Worm (Caenorhabditis elegans) whole organism, L2 larva: Measurements from ENCODE around the gene K02G10.15.
A peak's percentile ranks its signal among the peaks of the same experiment; 100 is the strongest.

Source experiments
- C34F6.9 ChIP-seq: fragments of 150-350 bp; optimal IDR thresholded peaks from 2 replicates; lab custom pipeline; 2014; ENCODE audit warnings: missing biosample characterization, missing genetic modification characterization
- F13H6.1 ChIP-seq: sonication (generic microtip); optimal IDR thresholded peaks from 2 replicates; lab custom pipeline; 2016; ENCODE audit warnings: missing genetic modification characterization, missing compliant biosample characterization
- R02D3.7 ChIP-seq: fragments of 150-350 bp; optimal IDR thresholded peaks from 2 replicates; lab custom pipeline; 2014; ENCODE audit warnings: missing biosample characterization, missing genetic modification characterization
- Y55F3AM.14 ChIP-seq: fragments of 200-800 bp; sonication (Bioruptor generic); optimal IDR thresholded peaks from 2 replicates; lab custom pipeline; 2018; ENCODE audit warnings: mild to moderate bottlenecking, missing genetic modification characterization, missing compliant biosample characterization
- ZK546.5 ChIP-seq: sonication (generic microtip); optimal IDR thresholded peaks from 2 replicates; lab custom pipeline; 2017; ENCODE audit warnings: missing biosample characterization, missing genetic modification characterization
- alr-1 ChIP-seq: fragments of 150-350 bp; optimal IDR thresholded peaks from 2 replicates; lab custom pipeline; 2014; ENCODE audit warnings: missing biosample characterization, missing genetic modification characterization
- aly-2 ChIP-seq: fragments of 150-350 bp; optimal IDR thresholded peaks from 2 replicates; lab custom pipeline; 2014; ENCODE audit warnings: missing biosample characterization, missing genetic modification characterization
- ama-1 ChIP-seq: fragments of 150-350 bp; optimal IDR thresholded peaks from 2 replicates; lab custom pipeline; 2018; ENCODE audit warnings: inconsistent platforms
- blmp-1 ChIP-seq: sonication (generic microtip); optimal IDR thresholded peaks from 2 replicates; lab custom pipeline; 2017; ENCODE audit warnings: missing genetic modification characterization, mild to moderate bottlenecking, missing compliant biosample characterization, antibody characterized with exemption, moderate library complexity; ENCODE audit not compliant: insufficient read depth
- ceh-16 ChIP-seq: fragments of 150-350 bp; optimal IDR thresholded peaks from 2 replicates; lab custom pipeline; 2014; ENCODE audit warnings: missing biosample characterization, missing genetic modification characterization
- ceh-82 ChIP-seq: fragments of 150-350 bp; optimal IDR thresholded peaks from 2 replicates; lab custom pipeline; 2014; ENCODE audit warnings: missing biosample characterization, missing genetic modification characterization
- crh-2 ChIP-seq: sonication (generic microtip); optimal IDR thresholded peaks from 2 replicates; lab custom pipeline; 2017; ENCODE audit warnings: missing biosample characterization, missing genetic modification characterization
- dmd-4 ChIP-seq: sonication (generic microtip); optimal IDR thresholded peaks from 2 replicates; lab custom pipeline; 2017; ENCODE audit warnings: missing biosample characterization, missing genetic modification characterization
- egl-27 ChIP-seq: sonication (generic microtip); optimal IDR thresholded peaks from 3 replicates; lab custom pipeline; 2017; ENCODE audit warnings: missing biosample characterization, missing genetic modification reagents, missing genetic modification characterization
- elt-1 ChIP-seq: fragments of 150-350 bp; optimal IDR thresholded peaks from 2 replicates; lab custom pipeline; 2014; ENCODE audit warnings: missing biosample characterization, missing genetic modification characterization
- elt-3 ChIP-seq: sonication (generic microtip); optimal IDR thresholded peaks from 2 replicates; lab custom pipeline; 2017; ENCODE audit warnings: missing biosample characterization, missing genetic modification characterization
- fos-1 ChIP-seq: fragments of 150-350 bp; optimal IDR thresholded peaks from 2 replicates; lab custom pipeline; 2014; ENCODE audit warnings: missing biosample characterization, missing genetic modification characterization
- gmeb-1 ChIP-seq: fragments of 150-350 bp; optimal IDR thresholded peaks from 2 replicates; lab custom pipeline; 2014; ENCODE audit warnings: missing biosample characterization, missing genetic modification characterization
- lin-11 ChIP-seq: fragments of 150-350 bp; sonication (generic microtip); optimal IDR thresholded peaks from 2 replicates; lab custom pipeline; 2014; ENCODE audit warnings: missing biosample characterization, missing genetic modification characterization, inconsistent platforms, mixed read lengths
- lin-13 ChIP-seq: fragments of 150-350 bp; optimal IDR thresholded peaks from 2 replicates; lab custom pipeline; 2014; ENCODE audit warnings: missing biosample characterization, missing genetic modification reagents, missing genetic modification characterization
- lin-39 ChIP-seq: fragments of 150-350 bp; optimal IDR thresholded peaks from 2 replicates; lab custom pipeline; 2014; ENCODE audit warnings: missing biosample characterization, missing genetic modification reagents, missing genetic modification characterization
- lsy-2 ChIP-seq, 2 experiments: fragments of 150-350 bp in 1 of 2; sonication (generic microtip) in 1 of 2; optimal IDR thresholded peaks; 2 replicates each; lab custom pipeline; 2014 to 2017; ENCODE audit warnings: missing biosample characterization in 2 of 2, missing genetic modification characterization in 2 of 2
- mab-5 ChIP-seq: fragments of 150-350 bp; optimal IDR thresholded peaks from 2 replicates; lab custom pipeline; 2014; ENCODE audit warnings: missing biosample characterization, missing genetic modification characterization
- mbf-1 ChIP-seq: sonication (generic microtip); optimal IDR thresholded peaks from 2 replicates; lab custom pipeline; 2017; ENCODE audit warnings: missing biosample characterization, missing genetic modification characterization
- mdl-1 ChIP-seq, 2 experiments: fragments of 150-350 bp in 1 of 2; sonication (generic microtip) in 1 of 2; optimal IDR thresholded peaks; 2 replicates each; lab custom pipeline; 2017; ENCODE audit warnings: missing biosample characterization in 2 of 2, missing genetic modification characterization in 2 of 2
- nhr-10 ChIP-seq: sonication (generic microtip); optimal IDR thresholded peaks from 2 replicates; lab custom pipeline; 2017; ENCODE audit warnings: missing biosample characterization, missing genetic modification characterization
- nhr-11 ChIP-seq: fragments of 150-350 bp; optimal IDR thresholded peaks from 2 replicates; lab custom pipeline; 2014; ENCODE audit warnings: missing biosample characterization, missing genetic modification characterization
- nhr-12 ChIP-seq: fragments of 150-350 bp; optimal IDR thresholded peaks from 2 replicates; lab custom pipeline; 2014; ENCODE audit warnings: missing biosample characterization, missing genetic modification characterization
- nhr-129 ChIP-seq: fragments of 150-350 bp; optimal IDR thresholded peaks from 2 replicates; lab custom pipeline; 2014; ENCODE audit warnings: missing biosample characterization, missing genetic modification characterization
- nhr-21 ChIP-seq: fragments of 150-350 bp; optimal IDR thresholded peaks from 2 replicates; lab custom pipeline; 2014; ENCODE audit warnings: missing biosample characterization, missing genetic modification characterization
- nhr-23 ChIP-seq: fragments of 150-350 bp; optimal IDR thresholded peaks from 2 replicates; lab custom pipeline; 2014; ENCODE audit warnings: missing biosample characterization, missing genetic modification reagents, missing genetic modification characterization
- nhr-237 ChIP-seq: fragments of 150-350 bp; optimal IDR thresholded peaks from 2 replicates; lab custom pipeline; 2014; ENCODE audit warnings: missing biosample characterization, missing genetic modification characterization
- nhr-25 ChIP-seq: fragments of 150-350 bp; sonication (generic microtip); optimal IDR thresholded peaks from 3 replicates; lab custom pipeline; 2014; ENCODE audit warnings: missing biosample characterization, missing genetic modification characterization
- nhr-6 ChIP-seq: fragments of 150-350 bp; optimal IDR thresholded peaks from 2 replicates; lab custom pipeline; 2014; ENCODE audit warnings: missing biosample characterization, missing genetic modification characterization
- nhr-77 ChIP-seq: fragments of 150-350 bp; optimal IDR thresholded peaks from 2 replicates; lab custom pipeline; 2014; ENCODE audit warnings: missing biosample characterization, missing genetic modification characterization
- peb-1 ChIP-seq: fragments of 150-350 bp; optimal IDR thresholded peaks from 2 replicates; lab custom pipeline; 2014; ENCODE audit warnings: missing biosample characterization, missing genetic modification characterization
- sem-4 ChIP-seq: fragments of 150-350 bp; optimal IDR thresholded peaks from 2 replicates; lab custom pipeline; 2014; ENCODE audit warnings: missing biosample characterization, missing genetic modification reagents, missing genetic modification characterization
- skn-1 ChIP-seq: sonication (generic microtip); optimal IDR thresholded peaks from 2 replicates; lab custom pipeline; 2017; ENCODE audit warnings: missing biosample characterization, missing genetic modification characterization
- sma-3 ChIP-seq: sonication (generic microtip); optimal IDR thresholded peaks from 2 replicates; lab custom pipeline; 2016; ENCODE audit warnings: missing genetic modification reagents, missing genetic modification characterization, missing compliant biosample characterization
- sma-9 ChIP-seq, 2 experiments: fragments of 150-350 bp in 1 of 2; sonication (generic microtip) in 1 of 2; optimal IDR thresholded peaks; 2 replicates each; lab custom pipeline; 2014 to 2016; ENCODE audit warnings: missing genetic modification characterization in 2 of 2, mild to moderate bottlenecking in 1 of 2, missing biosample characterization in 1 of 2, missing compliant biosample characterization in 1 of 2, missing genetic modification reagents in 1 of 2, moderate library complexity in 1 of 2
- snpc-4 ChIP-seq: fragments of 150-350 bp; optimal IDR thresholded peaks from 2 replicates; lab custom pipeline; 2014; ENCODE audit warnings: missing biosample characterization, missing genetic modification characterization
- unc-39 ChIP-seq: fragments of 150-350 bp; optimal IDR thresholded peaks from 2 replicates; lab custom pipeline; 2014; ENCODE audit warnings: missing biosample characterization, missing genetic modification characterization
- unc-55 ChIP-seq: fragments of 150-350 bp; sonication (generic microtip); optimal IDR thresholded peaks from 3 replicates; lab custom pipeline; 2014; ENCODE audit warnings: missing biosample characterization, missing genetic modification reagents, missing genetic modification characterization
- unc-62 ChIP-seq: fragments of 150-350 bp; optimal IDR thresholded peaks from 2 replicates; lab custom pipeline; 2014; ENCODE audit warnings: missing biosample characterization, missing genetic modification reagents, missing genetic modification characterization
- zag-1 ChIP-seq: fragments of 150-350 bp; optimal IDR thresholded peaks from 2 replicates; lab custom pipeline; 2014; ENCODE audit warnings: missing biosample characterization, missing genetic modification characterization
- ztf-1 ChIP-seq: fragments of 200-800 bp; sonication (Bioruptor generic); conservative IDR thresholded peaks from 2 replicates; pipeline ENCODE4 v1.3.6; 2022; ENCODE audit warnings: missing genetic modification characterization, missing compliant biosample characterization
- ztf-11 ChIP-seq: sonication (generic microtip); optimal IDR thresholded peaks from 2 replicates; lab custom pipeline; 2017; ENCODE audit warnings: missing biosample characterization, missing genetic modification characterization
- ztf-4 ChIP-seq: fragments of 150-350 bp; optimal IDR thresholded peaks from 2 replicates; lab custom pipeline; 2014; ENCODE audit warnings: missing biosample characterization, missing genetic modification characterization

K02G10.15 gene

ce11 chrX:4715107-4715506 is 32.6 kb upstream of the K02G10.15 start, which contains the start of gene rpl-25.1:
Gene rpl-25.1, plus strand, starts transcription at chrX:4715178.
- TF ChIP-seq fos-1 (tag; lab: Kevin White, UChicago): no peak
- TF ChIP-seq gmeb-1 (tag; lab: Kevin White, UChicago): no peak
- TF ChIP-seq unc-39 (tag; lab: Kevin White, UChicago): no peak
- TF ChIP-seq nhr-21 (tag; lab: Kevin White, UChicago): no peak
- no peak for TF ChIP-seq dmd-4 (tag; lab: Kevin White, UChicago)
- no peak for TF ChIP-seq ztf-1 (GFP tag; lab: Robert Waterston, UW)
- no peak for TF ChIP-seq nhr-10 (tag; lab: Kevin White, UChicago)
- TF ChIP-seq ama-1: no peak
- no peak for TF ChIP-seq skn-1
- no peak for TF ChIP-seq unc-62 (GFP tag; lab: Kevin White, UChicago)
- no peak for TF ChIP-seq zag-1
- no peak for TF ChIP-seq crh-2
- no peak for TF ChIP-seq lsy-2 (tag; optimal IDR thresholded peaks at IDR 0.05; lab: Kevin White, UChicago)
- TF ChIP-seq elt-1 (tag; lab: Kevin White, UChicago): no peak

ce11 chrX:4711698-4712329 is 29.3 kb upstream of the K02G10.15 start, which contains the start of the genes dnj-14 and glit-1:
Gene dnj-14, minus strand, starts transcription at chrX:4711748.
Gene glit-1, plus strand, starts transcription at chrX:4712279.
- TF ChIP-seq ztf-11: no peak
- peak; percentile 79 for TF ChIP-seq egl-27 (tag; lab: Kevin White, UChicago)
- TF ChIP-seq fos-1 (tag; lab: Kevin White, UChicago): peak; percentile 97
- TF ChIP-seq sem-4 (tag; lab: Kevin White, UChicago): peak; percentile 67
- no peak for TF ChIP-seq ama-1
- TF ChIP-seq peb-1: no peak
- TF ChIP-seq mab-5 (tag; lab: Kevin White, UChicago): no peak
- peak; percentile 92 for TF ChIP-seq sma-9 (GFP tag; optimal IDR thresholded peaks at IDR 0.05; lab: Kevin White, UChicago)
- no peak for TF ChIP-seq sma-9 (tag; optimal IDR thresholded peaks at IDR 0.05; lab: Kevin White, UChicago)
- no peak for TF ChIP-seq nhr-77 (tag; lab: Kevin White, UChicago)
- no peak for TF ChIP-seq skn-1
- TF ChIP-seq ztf-1 (GFP tag; lab: Robert Waterston, UW): no peak
- no peak for TF ChIP-seq aly-2 (tag; lab: Kevin White, UChicago)
- TF ChIP-seq lsy-2 (tag; optimal IDR thresholded peaks at IDR 0.05; lab: Kevin White, UChicago): peak; percentile 93 to 99
- TF ChIP-seq nhr-25 (tag; lab: Kevin White, UChicago): peak; percentile 90
- peak; percentile 91 for TF ChIP-seq sma-3 (GFP tag; lab: Kevin White, UChicago)
- peak; percentile 95 for TF ChIP-seq crh-2
- no peak for TF ChIP-seq unc-39 (tag; lab: Kevin White, UChicago)
- peak; percentile 95 for TF ChIP-seq unc-55 (GFP tag; lab: Kevin White, UChicago)
- no peak for TF ChIP-seq mbf-1 (tag; lab: Kevin White, UChicago)
- TF ChIP-seq dmd-4 (tag; lab: Kevin White, UChicago): no peak
- TF ChIP-seq blmp-1: peak; percentile 69
- TF ChIP-seq F13H6.1 (tag; lab: Kevin White, UChicago): peak; percentile 94
- peak; percentile 51 for TF ChIP-seq ZK546.5 (tag; lab: Kevin White, UChicago)
- TF ChIP-seq Y55F3AM.14 (GFP tag; lab: Kevin White, UChicago): peak; percentile 52
- TF ChIP-seq ceh-82 (tag; lab: Kevin White, UChicago): peak; percentile 1
- TF ChIP-seq lin-39 (tag; lab: Kevin White, UChicago): no peak
- TF ChIP-seq lin-13 (GFP tag; lab: Kevin White, UChicago): peak; percentile 88
- no peak for TF ChIP-seq elt-3 (tag; lab: Kevin White, UChicago)
- peak; percentile 70 for TF ChIP-seq zag-1
- TF ChIP-seq alr-1 (tag; lab: Kevin White, UChicago): no peak
- TF ChIP-seq nhr-10 (tag; lab: Kevin White, UChicago): no peak
- no peak for TF ChIP-seq ceh-16 (tag; lab: Kevin White, UChicago)
- no peak for TF ChIP-seq elt-1 (tag; lab: Kevin White, UChicago)
- peak; percentile 66 for TF ChIP-seq snpc-4 (tag; lab: Kevin White, UChicago)
- peak; percentile 43 for TF ChIP-seq ztf-4
- TF ChIP-seq unc-62 (GFP tag; lab: Kevin White, UChicago): no peak
- no peak for TF ChIP-seq nhr-237 (tag; lab: Kevin White, UChicago)
- TF ChIP-seq nhr-6: peak; percentile 71
- peak; percentile 48 to 76 for TF ChIP-seq mdl-1 (tag; optimal IDR thresholded peaks at IDR 0.05; lab: Kevin White, UChicago)
- TF ChIP-seq gmeb-1 (tag; lab: Kevin White, UChicago): peak; percentile 75
- peak; percentile 77 for TF ChIP-seq nhr-21 (tag; lab: Kevin White, UChicago)
- TF ChIP-seq nhr-12 (tag; lab: Kevin White, UChicago): no peak
- TF ChIP-seq nhr-11 (tag; lab: Kevin White, UChicago): no peak
- peak; percentile 93 for TF ChIP-seq C34F6.9 (tag; lab: Kevin White, UChicago)
- no peak for TF ChIP-seq nhr-23 (tag; lab: Kevin White, UChicago)
- peak; percentile 79 for TF ChIP-seq lin-11
- no peak for TF ChIP-seq R02D3.7 (tag; lab: Kevin White, UChicago)
- peak; percentile 94 for TF ChIP-seq nhr-129 (tag; lab: Kevin White, UChicago)
